Worm (Caenorhabditis elegans): ENCODE measurements around the gene natc-1.

DNA sequence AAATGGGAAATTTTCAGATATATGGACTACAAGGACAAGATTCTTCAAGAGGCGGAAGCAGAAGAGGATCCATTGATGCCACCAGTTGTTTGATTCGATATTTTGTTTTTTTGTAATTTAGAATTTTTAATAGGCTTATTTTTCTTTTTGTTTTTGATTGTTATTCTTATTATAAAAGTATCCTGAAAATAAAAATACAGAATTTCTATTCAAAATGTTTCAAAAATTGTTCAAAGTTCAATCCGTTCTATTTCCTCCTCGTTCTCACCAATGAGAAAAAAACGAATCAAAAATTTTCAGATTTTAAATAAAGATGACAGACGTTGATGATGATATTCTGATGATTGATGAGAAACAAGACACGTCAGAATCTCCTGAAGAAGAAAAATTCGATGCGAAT lies 6.6 kb downstream of the natc-1 start, which contains the start of gene phf-30:
- TF ChIP-seq ztf-26 (tag; optimal IDR thresholded peaks at IDR 0.05) (no peak), nfya-1 (tag; optimal IDR thresholded peaks at IDR 0.05; ENCODE audit: borderline replicate concordance, insufficient read depth) (no peak), pha-4 (tag; optimal IDR thresholded peaks at IDR 0.05) (no peak), K11D2.4 (GFP tag; IDR thresholded peaks at IDR 0.05) (no peak), ets-4 (GFP tag; optimal IDR thresholded peaks at IDR 0.05) (no peak), snpc-4 (GFP tag; optimal IDR thresholded peaks at IDR 0.05) (no peak), snpc-4 (tag; optimal IDR thresholded peaks at IDR 0.05) (no peak), attf-3 (GFP tag; conservative IDR thresholded peaks at IDR 0.05) (no peak)

All from whole organism, young adult.